Worm (Caenorhabditis elegans): ENCODE results near the gene srlf-35.

- TF ChIP-seq tab-1 (GFP tag; IDR thresholded peaks at IDR 0.05) (no peak), flt-1 (GFP tag; IDR thresholded peaks at IDR 0.05) (no peak), klf-2 (GFP tag; conservative IDR thresholded peaks at IDR 0.05) (no peak), ztf-29 (GFP tag; IDR thresholded peaks at IDR 0.05) (no peak)
These were observed 39.0 kb upstream of the srlf-35 start, which contains the start of gene nhr-201 for ce11 chrV:464800-465199.
